Fruit fly (Drosophila melanogaster) whole organism, embryonic: ENCODE data around the gene CG6287.

Experiments
- Bdp1 ChIP-seq: fragments of 200-800 bp; sonication (Bioruptor generic); optimal IDR thresholded peaks from 3 replicates; lab custom pipeline; 2016; ENCODE audit warnings: missing biosample characterization, missing genetic modification characterization
- Bteb2 ChIP-seq: fragments of 200-800 bp; sonication (Bioruptor generic); optimal IDR thresholded peaks from 2 replicates; lab custom pipeline; 2016; ENCODE audit warnings: missing biosample characterization, missing genetic modification characterization
- CG10543 ChIP-seq: fragments of 200-800 bp; sonication (Bioruptor generic); optimal IDR thresholded peaks from 3 replicates; lab custom pipeline; 2017; ENCODE audit warnings: missing biosample characterization, mild to moderate bottlenecking, missing genetic modification characterization, moderate library complexity
- CG11398 ChIP-seq: fragments of 200-800 bp; sonication (Bioruptor generic); optimal IDR thresholded peaks from 2 replicates; lab custom pipeline; 2016; ENCODE audit warnings: missing biosample characterization, missing genetic modification characterization
- CG11560 ChIP-seq: fragments of 200-800 bp; sonication (Bioruptor generic); IDR thresholded peaks from 3 replicates; pipeline ENCODE4 v1.3.6; 2022; ENCODE audit warnings: missing biosample characterization, missing genetic modification characterization
- CG12071 ChIP-seq: fragments of 200-800 bp; sonication (Bioruptor generic); optimal IDR thresholded peaks from 3 replicates; lab custom pipeline; 2018; ENCODE audit warnings: missing biosample characterization, mild to moderate bottlenecking, missing genetic modification characterization
- CG12219 ChIP-seq: fragments of 200-800 bp; sonication (Bioruptor generic); optimal IDR thresholded peaks from 3 replicates; lab custom pipeline; 2018; ENCODE audit warnings: missing biosample characterization, mild to moderate bottlenecking, missing genetic modification characterization
- CG12391 ChIP-seq: fragments of 200-800 bp; sonication (Bioruptor generic); optimal IDR thresholded peaks from 3 replicates; lab custom pipeline; 2018; ENCODE audit warnings: missing biosample characterization, mild to moderate bottlenecking, missing genetic modification characterization, moderate library complexity
- CG12744 ChIP-seq: fragments of 200-800 bp; sonication (Bioruptor generic); optimal IDR thresholded peaks from 2 replicates; lab custom pipeline; 2016; ENCODE audit warnings: missing biosample characterization, missing genetic modification characterization
- CG12942 ChIP-seq: fragments of 200-800 bp; sonication (Bioruptor generic); optimal IDR thresholded peaks from 3 replicates; lab custom pipeline; 2016; ENCODE audit warnings: missing biosample characterization, missing genetic modification characterization
- CG13296 ChIP-seq: fragments of 200-800 bp; sonication (Bioruptor generic); optimal IDR thresholded peaks from 3 replicates; lab custom pipeline; 2018; ENCODE audit warnings: missing biosample characterization, mild to moderate bottlenecking, missing genetic modification characterization
- CG14965 ChIP-seq: fragments of 200-800 bp; sonication (Bioruptor generic); optimal IDR thresholded peaks from 2 replicates; lab custom pipeline; 2016; ENCODE audit warnings: missing biosample characterization, missing genetic modification characterization, borderline replicate concordance
- CG1647 ChIP-seq: fragments of 200-800 bp; sonication (Bioruptor generic); optimal IDR thresholded peaks from 3 replicates; lab custom pipeline; 2016; ENCODE audit warnings: missing biosample characterization, missing genetic modification characterization
- CG17186 ChIP-seq: fragments of 200-800 bp; sonication (Bioruptor generic); optimal IDR thresholded peaks from 3 replicates; lab custom pipeline; 2017; ENCODE audit warnings: missing biosample characterization, missing genetic modification reagents, missing genetic modification characterization
- CG2129 ChIP-seq: fragments of 200-800 bp; sonication (Bioruptor generic); IDR thresholded peaks from 2 replicates; pipeline ENCODE4 v1.3.6; 2022; ENCODE audit warnings: missing biosample characterization, missing genetic modification characterization; ENCODE audit not compliant: partially characterized antibody
- CG2678 ChIP-seq: fragments of 200-800 bp; sonication (Bioruptor generic); optimal IDR thresholded peaks from 3 replicates; lab custom pipeline; 2019; ENCODE audit warnings: missing biosample characterization, mild to moderate bottlenecking, missing genetic modification characterization, moderate library complexity
- CG2712 ChIP-seq: fragments of 200-800 bp; optimal IDR thresholded peaks from 3 replicates; lab custom pipeline; 2019; ENCODE audit warnings: missing biosample characterization, mild to moderate bottlenecking, missing genetic modification characterization, moderate library complexity
- CG2889 ChIP-seq: fragments of 200-800 bp; sonication (Bioruptor generic); IDR thresholded peaks from 3 replicates; pipeline ENCODE4 v1.3.6; 2022; ENCODE audit warnings: missing biosample characterization, missing genetic modification characterization
- CG4854 ChIP-seq: fragments of 200-800 bp; sonication (Bioruptor generic); optimal IDR thresholded peaks from 2 replicates; lab custom pipeline; 2016; ENCODE audit warnings: missing biosample characterization, missing genetic modification characterization, inconsistent platforms
- CG6813 ChIP-seq: fragments of 200-800 bp; sonication (Bioruptor generic); optimal IDR thresholded peaks from 2 replicates; lab custom pipeline; 2017; ENCODE audit warnings: missing biosample characterization, missing genetic modification characterization, mild to moderate bottlenecking, moderate library complexity, missing genetic modification reagents
- CG6854 ChIP-seq: fragments of 200-800 bp; sonication (Bioruptor generic); optimal IDR thresholded peaks from 3 replicates; lab custom pipeline; 2017; ENCODE audit warnings: missing biosample characterization, mild to moderate bottlenecking, missing genetic modification characterization
- CG8924 ChIP-seq: fragments of 200-800 bp; optimal IDR thresholded peaks from 3 replicates; lab custom pipeline; 2019; ENCODE audit warnings: missing biosample characterization, mild to moderate bottlenecking, missing genetic modification characterization, moderate library complexity
- CG9215 ChIP-seq: fragments of 200-800 bp; sonication (Bioruptor generic); IDR thresholded peaks from 2 replicates; pipeline ENCODE4 v1.3.6; 2022; ENCODE audit warnings: missing biosample characterization, missing genetic modification characterization
- CG9727 ChIP-seq: fragments of 200-800 bp; sonication (Bioruptor generic); optimal IDR thresholded peaks from 3 replicates; lab custom pipeline; 2017; ENCODE audit warnings: missing biosample characterization, mild to moderate bottlenecking, missing genetic modification characterization
- CG9876 ChIP-seq: fragments of 200-800 bp; sonication (Bioruptor generic); optimal IDR thresholded peaks from 2 replicates; lab custom pipeline; 2016; ENCODE audit warnings: missing biosample characterization, missing genetic modification characterization
- CTCF ChIP-seq: fragments of 200-800 bp; sonication (Bioruptor generic); optimal IDR thresholded peaks from 2 replicates; lab custom pipeline; 2017; ENCODE audit warnings: missing biosample characterization, mild to moderate bottlenecking, missing genetic modification characterization, moderate library complexity
- Chrac-16 ChIP-seq: fragments of 200-800 bp; sonication (Bioruptor generic); optimal IDR thresholded peaks from 3 replicates; lab custom pipeline; 2016; ENCODE audit warnings: missing biosample characterization, missing genetic modification characterization
- ERR ChIP-seq: fragments of 200-800 bp; sonication (Bioruptor generic); optimal IDR thresholded peaks from 2 replicates; lab custom pipeline; 2016; ENCODE audit warnings: missing biosample characterization, missing genetic modification characterization
- Gug ChIP-seq: fragments of 200-800 bp; sonication (Bioruptor generic); IDR thresholded peaks from 4 replicates; pipeline ENCODE4 v1.3.6; 2022; ENCODE audit warnings: missing biosample characterization, missing genetic modification characterization
- Hr51 ChIP-seq, 2 experiments: fragments of 200-800 bp; sonication (Bioruptor generic); optimal IDR thresholded peaks; 2 replicates in 1 of 2; 3 replicates in 1 of 2; lab custom pipeline; 2016 to 2018; ENCODE audit warnings: missing biosample characterization in 2 of 2, missing genetic modification characterization in 2 of 2, mild to moderate bottlenecking in 1 of 2, moderate library complexity in 1 of 2
- Hr78 ChIP-seq, 2 experiments: fragments of 200-800 bp in 1 of 2; fragments of >200 bp in 1 of 2; sonication (Bioruptor generic) in 1 of 2; optimal IDR thresholded peaks; 2 replicates each; lab custom pipeline; 2017 to 2019; ENCODE audit warnings: missing biosample characterization in 2 of 2, missing genetic modification characterization in 2 of 2, mild to moderate bottlenecking in 1 of 2, moderate library complexity in 1 of 2
- Hsf ChIP-seq: fragments of 200-800 bp; sonication (Bioruptor generic); optimal IDR thresholded peaks from 3 replicates; lab custom pipeline; 2016; ENCODE audit warnings: missing biosample characterization, missing genetic modification characterization
- Kr ChIP-seq: fragments of 200-800 bp; sonication (Bioruptor generic); optimal IDR thresholded peaks from 2 replicates; lab custom pipeline; 2017; ENCODE audit warnings: missing biosample characterization, mild to moderate bottlenecking, missing genetic modification characterization
- MTF-1 ChIP-seq: fragments of 200-800 bp; sonication (Bioruptor generic); optimal IDR thresholded peaks from 2 replicates; lab custom pipeline; 2018; ENCODE audit warnings: missing biosample characterization, mild to moderate bottlenecking, missing genetic modification characterization, borderline replicate concordance
- Max ChIP-seq: fragments of 200-800 bp; sonication (Bioruptor generic); optimal IDR thresholded peaks from 2 replicates; lab custom pipeline; 2016; ENCODE audit warnings: missing biosample characterization, mild to moderate bottlenecking, missing genetic modification characterization
- Oli ChIP-seq: fragments of 200-800 bp; sonication (Bioruptor generic); optimal IDR thresholded peaks from 2 replicates; lab custom pipeline; 2018; ENCODE audit warnings: missing biosample characterization, mild to moderate bottlenecking, missing genetic modification characterization, moderate library complexity
- Ptx1 ChIP-seq: fragments of 200-800 bp; sonication (Bioruptor generic); IDR thresholded peaks from 2 replicates; pipeline ENCODE4 v1.3.6; 2022; ENCODE audit warnings: missing biosample characterization, missing genetic modification characterization
- Usf ChIP-seq: fragments of 200-800 bp; sonication (Bioruptor generic); optimal IDR thresholded peaks from 2 replicates; lab custom pipeline; 2017; ENCODE audit warnings: missing genotype, missing biosample characterization, missing genetic modification characterization
- aop ChIP-seq: fragments of 200-800 bp; sonication (Bioruptor generic); IDR thresholded peaks from 2 replicates; pipeline ENCODE4 v1.3.6; 2022; ENCODE audit warnings: missing biosample characterization, missing genetic modification characterization
- cas ChIP-seq: fragments of 200-800 bp; sonication (Bioruptor generic); IDR thresholded peaks from 2 replicates; pipeline ENCODE4 v1.3.6; 2022; ENCODE audit warnings: missing biosample characterization, missing genetic modification characterization
- h ChIP-seq: fragments of >200 bp; optimal IDR thresholded peaks from 2 replicates; lab custom pipeline; 2017
- ken ChIP-seq: fragments of 200-800 bp; sonication (Bioruptor generic); IDR thresholded peaks from 3 replicates; pipeline ENCODE4 v1.3.6; 2022; ENCODE audit warnings: missing biosample characterization, missing genetic modification characterization
- knrl ChIP-seq: fragments of 200-800 bp; sonication (Bioruptor generic); IDR thresholded peaks from 3 replicates; pipeline ENCODE4 v1.3.6; 2022; ENCODE audit warnings: missing biosample characterization, missing genetic modification characterization; ENCODE audit not compliant: partially characterized antibody
- lola ChIP-seq, 3 experiments: fragments of >200 bp in 2 of 3; fragments of 200-800 bp in 1 of 3; sonication (Bioruptor generic) in 1 of 3; optimal IDR thresholded peaks; 2 replicates each; lab custom pipeline; 2017 to 2019; ENCODE audit warnings: missing biosample characterization in 3 of 3, missing genetic modification characterization in 3 of 3, mild to moderate bottlenecking in 1 of 3, moderate library complexity in 1 of 3
- onecut ChIP-seq: fragments of 200-800 bp; sonication (Bioruptor generic); IDR thresholded peaks from 2 replicates; pipeline ENCODE4 v1.3.6; 2022; ENCODE audit warnings: missing biosample characterization, missing genetic modification characterization
- pzg ChIP-seq: fragments of 200-800 bp; sonication (Bioruptor generic); optimal IDR thresholded peaks from 3 replicates; lab custom pipeline; 2018; ENCODE audit warnings: missing biosample characterization, mild to moderate bottlenecking, missing genetic modification characterization, moderate library complexity
- ranshi ChIP-seq: fragments of 200-800 bp; sonication (Bioruptor generic); IDR thresholded peaks from 2 replicates; pipeline ENCODE4 v1.3.6; 2022; ENCODE audit warnings: missing biosample characterization, missing genetic modification characterization
- sim ChIP-seq: fragments of 200-800 bp; sonication (Bioruptor generic); IDR thresholded peaks from 2 replicates; pipeline ENCODE4 v1.3.6; 2022; ENCODE audit warnings: missing biosample characterization, missing genetic modification characterization
- slbo ChIP-seq: fragments of 200-800 bp; sonication (Bioruptor generic); IDR thresholded peaks from 2 replicates; pipeline ENCODE4 v1.3.6; 2022; ENCODE audit warnings: missing biosample characterization, missing genetic modification characterization
- sug ChIP-seq: fragments of 200-800 bp; optimal IDR thresholded peaks from 2 replicates; lab custom pipeline; 2019; ENCODE audit warnings: missing biosample characterization, mild to moderate bottlenecking, missing genetic modification characterization, moderate library complexity
- vfl ChIP-seq: fragments of 200-800 bp; sonication (Bioruptor generic); optimal IDR thresholded peaks from 2 replicates; lab custom pipeline; 2016; ENCODE audit warnings: missing biosample characterization, missing genetic modification characterization
- z ChIP-seq: fragments of 200-800 bp; sonication (Bioruptor generic); IDR thresholded peaks from 3 replicates; pipeline ENCODE4 v1.3.6; 2022; ENCODE audit warnings: missing biosample characterization, missing genetic modification characterization

Gene CG6287

DNA sequence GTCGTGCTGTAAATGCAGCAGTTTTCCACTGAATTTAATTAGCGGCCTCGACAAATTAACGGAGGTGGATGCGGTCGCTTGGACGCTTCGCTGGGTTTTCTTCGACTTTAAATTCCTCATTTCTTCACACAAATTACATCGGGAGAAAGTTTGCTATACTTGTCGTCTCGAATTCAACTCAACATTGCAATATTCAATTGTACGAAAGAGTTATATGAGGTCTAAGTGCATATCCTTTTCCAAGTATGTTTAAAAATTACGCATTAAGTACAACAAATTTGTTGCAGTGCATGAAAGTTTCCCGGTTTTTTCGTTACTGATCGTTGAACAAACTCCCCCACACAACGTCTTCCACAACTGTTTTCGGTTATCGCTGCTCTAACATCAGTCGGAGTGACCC is 37.2 kb upstream of the CG6287 start (continued):
- peak; percentile 48 for TF ChIP-seq CG12942 (GFP tag; lab: Kevin White, UChicago)
- TF ChIP-seq CG17186 (GFP tag; lab: Kevin White, UChicago) = peak; percentile 2
- TF ChIP-seq Gug = peak; percentile 38; the same call in 1 of the 4 replicates
- TF ChIP-seq CG2129 = no peak
- TF ChIP-seq Bdp1 (GFP tag; lab: Kevin White, UChicago) = peak; percentile 37
- TF ChIP-seq Max (GFP tag; lab: Kevin White, UChicago) = no peak
- peak; percentile 63; the same call in 1 of the 2 replicates for TF ChIP-seq onecut
- no peak for TF ChIP-seq aop
- no peak for TF ChIP-seq CG1647 (GFP tag; lab: Kevin White, UChicago)
- TF ChIP-seq knrl = no peak
- no peak for TF ChIP-seq cas
- TF ChIP-seq CG9876 = peak; percentile 2
- no peak for TF ChIP-seq sug (tag; lab: Kevin White, UChicago)
- TF ChIP-seq CG8924 (tag; lab: Kevin White, UChicago) = peak; percentile 69
- TF ChIP-seq CG11398 (GFP tag; lab: Kevin White, UChicago) = peak; percentile 45
- no peak for TF ChIP-seq Usf (GFP tag; lab: Kevin White, UChicago)
- no peak for TF ChIP-seq sim (GFP tag; lab: Robert Waterston, UW)
- TF ChIP-seq CG2712 (tag; lab: Kevin White, UChicago) = peak; percentile 74
- no peak for TF ChIP-seq CTCF (GFP tag; lab: Kevin White, UChicago)
- no peak for TF ChIP-seq CG12071 (GFP tag; lab: Kevin White, UChicago)
- no peak for TF ChIP-seq Bteb2
- no peak for TF ChIP-seq CG13296 (GFP tag; lab: Kevin White, UChicago)
- TF ChIP-seq CG12391 = peak; percentile 79
- TF ChIP-seq CG6854 (GFP tag; lab: Kevin White, UChicago) = no peak
- TF ChIP-seq z = no peak
- TF ChIP-seq CG2889 (GFP tag; lab: Robert Waterston, UW) = 0 out of 3 replicates have a peak, but pooled peaks have one; percentile 13
- TF ChIP-seq CG4854 (GFP tag; lab: Kevin White, UChicago) = no peak
- TF ChIP-seq ranshi = peak; percentile 61
- no peak for TF ChIP-seq CG14965 (GFP tag; lab: Kevin White, UChicago)
- peak; percentile 76 for TF ChIP-seq CG12219 (GFP tag; lab: Kevin White, UChicago)
- peak; percentile 64 for TF ChIP-seq Hsf
- TF ChIP-seq pzg (GFP tag; lab: Kevin White, UChicago) = no peak
- TF ChIP-seq MTF-1 (GFP tag; lab: Kevin White, UChicago) = no peak
- no peak for TF ChIP-seq vfl (GFP tag; lab: Kevin White, UChicago)
- no peak for TF ChIP-seq CG6813 (GFP tag; lab: Kevin White, UChicago)
- TF ChIP-seq Kr (GFP tag; lab: Kevin White, UChicago) = no peak
- peak in 1 of 2 experiments; percentile 57 for TF ChIP-seq Hr78 (GFP tag; optimal IDR thresholded peaks at IDR 0.05; lab: Kevin White, UChicago)
- peak; percentile 63; the same call in 2 of the 3 replicates for TF ChIP-seq ken (GFP tag; lab: Robert Waterston, UW)
- TF ChIP-seq Oli = peak; percentile 75
- peak in 1 of 3 experiments; percentile 76 for TF ChIP-seq lola (GFP tag; optimal IDR thresholded peaks at IDR 0.05; lab: Kevin White, UChicago)
- peak; percentile 47 for TF ChIP-seq Chrac-16
- peak; percentile 49 for TF ChIP-seq CG9727 (GFP tag; lab: Kevin White, UChicago)
- no peak for TF ChIP-seq CG10543 (GFP tag; lab: Kevin White, UChicago)
- TF ChIP-seq slbo (GFP tag; lab: Robert Waterston, UW) = no peak
- no peak for TF ChIP-seq ERR
- TF ChIP-seq h (lab: Kevin White, UChicago) = no peak
- no peak for TF ChIP-seq CG12744 (GFP tag; lab: Kevin White, UChicago)
- no peak for TF ChIP-seq CG9215 (GFP tag; lab: Robert Waterston, UW)
- TF ChIP-seq CG2678 (tag; lab: Kevin White, UChicago) = peak; percentile 59
- peak in 1 of 2 experiments; percentile 22 for TF ChIP-seq Hr51 (GFP tag; optimal IDR thresholded peaks at IDR 0.05; lab: Kevin White, UChicago)
- TF ChIP-seq CG11560 (tag; lab: Robert Waterston, UW) = no peak
- peak; percentile 57 for TF ChIP-seq Ptx1 (GFP tag; lab: Robert Waterston, UW)
